Worm (Caenorhabditis elegans): ENCODE measurements around the gene T01C8.3.

ce11 chrX:16814913-16815312, 31.9 kb upstream of the T01C8.3 start:
- no peak for TF ChIP-seq mml-1 (tag; optimal IDR thresholded peaks at IDR 0.05)
- no peak for TF ChIP-seq zag-1 (tag; optimal IDR thresholded peaks at IDR 0.05)

Data from whole organism, L3 larva.